Comparison of ENCODE assay signal across 5 fruit fly cellular contexts in genomic region chr3R:9348379-9348721, dm6.
TF ChIP-seq lines count a peak whose summit lies in the region.

No protein-coding gene starts in this region.

- no peak for TF ChIP-seq CTCF in whole organism, embryonic (GFP tag; optimal IDR thresholded peaks at IDR 0.05; lab: Kevin White, UChicago)

TF ChIP-seq in whole organism, adult, 20 proteins besides CTCF, POLR2A, EP300 and RAD21:
- TF ChIP-seq Crg-1 (GFP tag; optimal IDR thresholded peaks at IDR 0.05; lab: Kevin White, UChicago) (no peak), CG33017 (tag; optimal IDR thresholded peaks at IDR 0.05; lab: Kevin White, UChicago) (no peak), CG11617 (GFP tag; optimal IDR thresholded peaks at IDR 0.05; lab: Kevin White, UChicago) (no peak), CG7101 (tag; optimal IDR thresholded peaks at IDR 0.05; lab: Kevin White, UChicago) (no peak), CG7045 (GFP tag; optimal IDR thresholded peaks at IDR 0.05; lab: Kevin White, UChicago) (no peak), toe (GFP tag; optimal IDR thresholded peaks at IDR 0.05; lab: Kevin White, UChicago) (no peak), tj (GFP tag; optimal IDR thresholded peaks at IDR 0.05; lab: Kevin White, UChicago) (peak; percentile 27), kay (GFP tag; lab: Kevin White, UChicago; ENCODE audit: borderline replicate concordance) (peak; percentile 37)

TF ChIP-seq in whole organism, embryonic, 481 proteins besides CTCF, POLR2A, EP300 and RAD21:
- TF ChIP-seq E2f2 (GFP tag; IDR thresholded peaks at IDR 0.05; lab: Robert Waterston, UW): 0 out of 2 replicates have a peak, but pooled peaks have one; percentile 3
- peak; percentile 18 for TF ChIP-seq nom (GFP tag; optimal IDR thresholded peaks at IDR 0.05; lab: Kevin White, UChicago)
- TF ChIP-seq CG3847 (GFP tag; IDR thresholded peaks at IDR 0.05; lab: Robert Waterston, UW): no peak
- TF ChIP-seq CG42726 (GFP tag; IDR thresholded peaks at IDR 0.05; lab: Robert Waterston, UW; ENCODE audit: partially characterized antibody): no peak

TF ChIP-seq in whole organism, prepupa, 60 proteins besides CTCF, POLR2A, EP300 and RAD21 (continues in another document):
- TF ChIP-seq Hr4 (GFP tag; optimal IDR thresholded peaks at IDR 0.05; lab: Kevin White, UChicago) (no peak), Met (GFP tag; optimal IDR thresholded peaks at IDR 0.05; lab: Kevin White, UChicago) (no peak), CG7368 (GFP tag; optimal IDR thresholded peaks at IDR 0.05; lab: Kevin White, UChicago) (no peak), CG34406 (GFP tag; optimal IDR thresholded peaks at IDR 0.05; lab: Kevin White, UChicago) (no peak), CG6276 (GFP tag; optimal IDR thresholded peaks at IDR 0.05; lab: Kevin White, UChicago) (no peak), CG31627 (GFP tag; optimal IDR thresholded peaks at IDR 0.05; lab: Kevin White, UChicago) (no peak), fd59A (GFP tag; optimal IDR thresholded peaks at IDR 0.05; lab: Kevin White, UChicago) (no peak), Gug (GFP tag; IDR thresholded peaks at IDR 0.05; lab: Robert Waterston, UW) (no peak), CG8632 (GFP tag; optimal IDR thresholded peaks at IDR 0.05; lab: Kevin White, UChicago) (no peak), Eip75B (GFP tag; optimal IDR thresholded peaks at IDR 0.05; lab: Kevin White, UChicago) (no peak), Hr39 (GFP tag; optimal IDR thresholded peaks at IDR 0.05; lab: Kevin White, UChicago) (no peak), dsx (GFP tag; optimal IDR thresholded peaks at IDR 0.05; lab: Kevin White, UChicago; ENCODE audit: poor library complexity, severe bottlenecking) (peak; percentile 11), CG11294 (GFP tag; IDR thresholded peaks at IDR 0.05; lab: Robert Waterston, UW) (no peak), CG10631 (GFP tag; optimal IDR thresholded peaks at IDR 0.05; lab: Kevin White, UChicago) (no peak), CG16779 (tag; optimal IDR thresholded peaks at IDR 0.05; lab: Kevin White, UChicago) (no peak), svp (GFP tag; lab: Kevin White, UChicago) (peak; percentile 47), CG1621 (tag; optimal IDR thresholded peaks at IDR 0.05; lab: Kevin White, UChicago) (no peak), lz (GFP tag; optimal IDR thresholded peaks at IDR 0.05; lab: Kevin White, UChicago) (no peak), CG3919 (GFP tag; optimal IDR thresholded peaks at IDR 0.05; lab: Kevin White, UChicago) (no peak), topi (GFP tag; optimal IDR thresholded peaks at IDR 0.05; lab: Kevin White, UChicago) (no peak), esn (GFP tag; optimal IDR thresholded peaks at IDR 0.05; lab: Kevin White, UChicago) (no peak), CG6808 (GFP tag; optimal IDR thresholded peaks at IDR 0.05; lab: Kevin White, UChicago) (no peak), Sox14 (GFP tag; optimal IDR thresholded peaks at IDR 0.05; lab: Kevin White, UChicago) (no peak), spab (GFP tag; optimal IDR thresholded peaks at IDR 0.05; lab: Kevin White, UChicago) (no peak), cyc (GFP tag; optimal IDR thresholded peaks at IDR 0.05; lab: Kevin White, UChicago) (no peak), CG6854 (GFP tag; optimal IDR thresholded peaks at IDR 0.05; lab: Kevin White, UChicago) (no peak), fkh (GFP tag; optimal IDR thresholded peaks at IDR 0.05; lab: Kevin White, UChicago) (no peak), Eip93F (GFP tag; optimal IDR thresholded peaks at IDR 0.05; lab: Kevin White, UChicago) (peak; percentile 54)

TF ChIP-seq in whole organism, pupa, 21 proteins besides CTCF, POLR2A, EP300 and RAD21:
- TF ChIP-seq EcR (GFP tag; optimal IDR thresholded peaks at IDR 0.05; lab: Kevin White, UChicago) (peak; percentile 72), CG34367 (tag; optimal IDR thresholded peaks at IDR 0.05; lab: Kevin White, UChicago) (no peak), D1 (tag; optimal IDR thresholded peaks at IDR 0.05; lab: Kevin White, UChicago) (no peak), CG15710 (tag; optimal IDR thresholded peaks at IDR 0.05; lab: Kevin White, UChicago) (no peak), Pif1B (GFP tag; optimal IDR thresholded peaks at IDR 0.05; lab: Kevin White, UChicago) (no peak), CG17806 (tag; optimal IDR thresholded peaks at IDR 0.05; lab: Kevin White, UChicago) (no peak), CG12605 (GFP tag; IDR thresholded peaks at IDR 0.05; lab: Robert Waterston, UW) (0 out of 2 replicates have a peak, but pooled peaks have one; percentile 5)
TF ChIP-seq in whole organism, pupa: peak in this region for 2.

TF ChIP-seq in whole organism, wandering third instar larva, 38 proteins besides CTCF, POLR2A, EP300 and RAD21:
- TF ChIP-seq Dif (GFP tag; optimal IDR thresholded peaks at IDR 0.05; lab: Kevin White, UChicago; ENCODE audit: partially characterized antibody) (peak; percentile 40), psq (GFP tag; optimal IDR thresholded peaks at IDR 0.05; lab: Kevin White, UChicago) (peak; percentile 89), CrebA (GFP tag; optimal IDR thresholded peaks at IDR 0.05; lab: Kevin White, UChicago; ENCODE audit: borderline replicate concordance) (no peak), dl (GFP tag; optimal IDR thresholded peaks at IDR 0.05; lab: Kevin White, UChicago; ENCODE audit: insufficient read depth in 1 of 2, partially characterized antibody in 2 of 2) (peak in 1 of 2 experiments; percentile 18), Abd-B (GFP tag; optimal IDR thresholded peaks at IDR 0.05; lab: Kevin White, UChicago) (no peak), Dfd (GFP tag; optimal IDR thresholded peaks at IDR 0.05; lab: Kevin White, UChicago) (no peak), usp (GFP tag; optimal IDR thresholded peaks at IDR 0.05; lab: Kevin White, UChicago) (no peak)
